Worm (Caenorhabditis elegans) whole organism, L4 larva: ENCODE data around the gene pat-9.
A peak's percentile ranks its signal among the peaks of the same experiment; 100 is the strongest.

Experiments used
- aha-1 ChIP-seq: fragments of 150-350 bp; peaks from one replicate; lab custom pipeline; 2014; ENCODE audit warnings: missing biosample characterization, missing genetic modification characterization
- arid-1 ChIP-seq: fragments of 200-800 bp; sonication (Bioruptor generic); conservative IDR thresholded peaks from 2 replicates; pipeline ENCODE4 v1.3.6; 2022; ENCODE audit warnings: missing genetic modification reagents, missing genetic modification characterization, missing compliant biosample characterization
- daf-12 ChIP-seq: fragments of 150-350 bp; optimal IDR thresholded peaks from 2 replicates; lab custom pipeline; 2014; ENCODE audit warnings: missing biosample characterization, missing genetic modification reagents, missing genetic modification characterization
- madf-5 ChIP-seq, 2 experiments: fragments of 200-800 bp; sonication (Bioruptor generic); IDR thresholded peaks; 2 replicates each; pipeline ENCODE4 v1.3.6; 2022; ENCODE audit warnings: missing compliant biosample characterization in 2 of 2, missing genetic modification characterization in 2 of 2

ce11 chrX:16502997-16503396, 33.7 kb upstream of the pat-9 start:
- TF ChIP-seq arid-1 (GFP tag; lab: Robert Waterston, UW) (no peak), aha-1 (peak; percentile 81), daf-12 (no peak), madf-5 (GFP tag; IDR thresholded peaks at IDR 0.05; lab: Robert Waterston, UW) (0 out of 4 replicates have a peak, but pooled peaks of 1 of the 2 experiments have one; percentile 73)
